Worm (Caenorhabditis elegans): Measurements from ENCODE around the gene gly-14.

DNA sequence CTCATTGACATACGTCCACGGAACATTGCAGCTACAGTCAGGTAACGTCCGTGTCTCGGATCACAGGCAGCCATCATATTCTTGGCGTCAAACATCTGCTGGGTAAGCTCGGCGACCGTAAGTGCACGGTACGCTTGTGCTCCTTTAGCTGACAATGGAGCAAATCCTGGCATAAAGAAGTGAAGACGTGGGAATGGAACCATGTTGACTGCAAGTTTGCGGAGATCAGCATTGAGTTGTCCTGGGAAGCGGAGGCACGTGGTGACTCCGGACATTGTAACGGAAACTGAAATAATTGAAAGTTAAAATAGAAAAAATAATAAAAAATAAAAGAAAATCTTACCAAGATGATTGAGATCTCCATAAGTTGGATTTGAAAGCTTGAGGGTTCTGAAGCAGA, 46.5 kb upstream of the gly-14 start:
- TF ChIP-seq fos-1 (tag; optimal IDR thresholded peaks at IDR 0.05) = no peak
- TF ChIP-seq nhr-77 (tag; optimal IDR thresholded peaks at IDR 0.05) = no peak
- no peak for TF ChIP-seq Y55F3AM.14 (GFP tag; optimal IDR thresholded peaks at IDR 0.05)
- no peak for TF ChIP-seq gmeb-1 (tag; optimal IDR thresholded peaks at IDR 0.05)
- TF ChIP-seq nhr-25 (tag; optimal IDR thresholded peaks at IDR 0.05) = no peak
- no peak for TF ChIP-seq ama-1 (optimal IDR thresholded peaks at IDR 0.05)
- no peak for TF ChIP-seq nhr-23 (tag; optimal IDR thresholded peaks at IDR 0.05)
